Worm (Caenorhabditis elegans): ENCODE measurements around the gene R09F10.1.

DNA sequence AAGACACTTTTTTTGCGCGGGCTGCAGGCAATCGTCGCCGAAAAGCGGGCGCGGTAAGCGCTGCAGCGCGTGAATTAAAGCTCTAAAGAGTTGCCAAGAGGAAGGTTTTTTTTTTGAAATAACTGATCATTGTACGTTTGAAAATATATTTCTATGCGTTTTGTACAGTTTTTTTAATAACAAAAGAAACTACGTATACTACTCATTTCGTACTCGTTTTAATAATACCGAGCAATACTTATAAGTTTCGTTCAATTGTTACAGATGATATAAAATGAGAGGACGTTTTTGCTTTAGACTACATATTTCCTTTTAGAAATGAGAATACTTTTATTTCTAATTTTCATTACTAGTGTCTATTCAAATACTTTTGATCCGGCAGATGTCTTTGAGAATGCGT is 48.5 kb downstream of the R09F10.1 start, which contains the start of gene nep-15:
- TF ChIP-seq ets-7 (tag; optimal IDR thresholded peaks at IDR 0.05), result no peak
- TF ChIP-seq ama-1 (optimal IDR thresholded peaks at IDR 0.05), result no peak
- TF ChIP-seq hnd-1 (tag; optimal IDR thresholded peaks at IDR 0.05), result no peak
- TF ChIP-seq F13C5.2 (tag; optimal IDR thresholded peaks at IDR 0.05), result no peak
- TF ChIP-seq hmg-4 (GFP tag; optimal IDR thresholded peaks at IDR 0.05), result no peak

Data from whole organism, early embryonic.